Worm (Caenorhabditis elegans) whole organism, midembryonic: Measurements from ENCODE around the gene F36H9.10.

Experiments
- T22C8.4 ChIP-seq: fragments of 200-800 bp; sonication (Bioruptor generic); IDR thresholded peaks from 2 replicates; pipeline ENCODE4 v1.3.6; 2022; ENCODE audit warnings: missing genetic modification characterization, missing compliant biosample characterization
- cog-1 ChIP-seq: sonication (generic microtip); optimal IDR thresholded peaks from 2 replicates; lab custom pipeline; 2016; ENCODE audit warnings: missing genetic modification characterization, missing compliant biosample characterization
- flt-1 ChIP-seq: fragments of 200-800 bp; sonication (Bioruptor generic); IDR thresholded peaks from 2 replicates; pipeline ENCODE4 v1.3.6; 2022; ENCODE audit warnings: missing genetic modification characterization, missing compliant biosample characterization
- klf-2 ChIP-seq: fragments of 200-800 bp; sonication (Bioruptor generic); conservative IDR thresholded peaks from 2 replicates; pipeline ENCODE4 v1.3.6; 2022; ENCODE audit warnings: missing genetic modification reagents, missing genetic modification characterization, missing compliant biosample characterization
- med-1 ChIP-seq: sonication (generic microtip); optimal IDR thresholded peaks from 2 replicates; lab custom pipeline; 2017; ENCODE audit warnings: missing genetic modification characterization, mild to moderate bottlenecking, missing compliant biosample characterization, antibody characterized with exemption, missing genetic modification reagents; ENCODE audit not compliant: insufficient read depth
- ref-1 ChIP-seq: fragments of 200-800 bp; sonication (Bioruptor generic); conservative IDR thresholded peaks from 2 replicates; pipeline ENCODE4 v1.3.6; 2022; ENCODE audit warnings: missing genetic modification reagents, missing genetic modification characterization, missing compliant biosample characterization
- tab-1 ChIP-seq: fragments of 200-800 bp; sonication (Bioruptor generic); IDR thresholded peaks from 2 replicates; pipeline ENCODE4 v1.3.6; 2022; ENCODE audit warnings: missing genetic modification characterization, missing compliant biosample characterization
- ztf-23 ChIP-seq: fragments of 200-800 bp; sonication (Bioruptor generic); IDR thresholded peaks from 2 replicates; pipeline ENCODE4 v1.3.6; 2022; ENCODE audit warnings: missing genetic modification reagents, missing genetic modification characterization, missing compliant biosample characterization
- ztf-29 ChIP-seq: fragments of 200-800 bp; sonication (Bioruptor generic); IDR thresholded peaks from 2 replicates; pipeline ENCODE4 v1.3.6; 2022; ENCODE audit warnings: missing genetic modification reagents, missing genetic modification characterization, missing compliant biosample characterization

DNA sequence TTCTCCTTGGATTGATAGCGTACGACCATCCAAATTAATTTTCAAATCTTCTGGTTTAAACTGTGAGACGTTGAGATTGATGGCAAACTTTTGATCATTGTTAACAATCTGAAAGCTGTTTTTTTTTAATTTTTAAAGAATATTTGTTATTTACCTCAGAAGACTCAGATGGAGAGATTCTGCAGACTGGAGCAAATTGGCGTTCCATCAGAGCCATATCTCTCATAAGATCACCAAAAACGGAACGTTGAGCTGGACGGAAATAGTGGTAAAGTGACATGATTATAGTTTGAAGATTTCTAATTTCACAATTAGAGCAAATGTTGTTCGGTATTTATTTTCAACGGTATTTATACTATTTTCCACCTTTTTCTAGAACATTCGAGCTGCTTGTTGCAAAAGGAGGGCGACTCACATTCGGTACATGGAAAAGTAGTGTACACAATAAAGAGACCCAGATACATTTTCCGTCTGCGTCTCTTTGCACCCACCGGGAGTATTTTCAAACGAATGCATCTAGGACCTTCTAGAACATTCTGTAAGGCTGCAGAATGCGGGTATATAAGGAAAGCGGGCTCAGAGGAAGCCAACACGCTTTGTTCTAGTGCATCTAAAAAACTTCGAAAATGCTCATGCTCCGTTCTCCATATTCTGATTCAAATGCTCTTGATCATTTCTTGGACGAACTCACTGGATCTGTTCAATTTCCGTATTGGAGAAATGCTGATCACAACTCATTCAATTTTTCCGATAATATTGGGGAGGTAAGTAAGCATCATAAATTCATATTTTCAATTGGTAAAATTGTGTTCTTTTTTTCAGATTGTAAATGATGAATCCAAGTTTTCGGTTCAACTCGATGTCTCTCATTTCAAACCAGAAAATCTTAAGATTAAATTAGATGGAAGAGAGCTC lies 6.9 kb downstream of the F36H9.10 start, which contains the start of the genes hsp-16.2 and hsp-16.41:
- TF ChIP-seq med-1 (GFP tag; lab: Kevin White, UChicago) = no peak
- TF ChIP-seq T22C8.4 (GFP tag; lab: Robert Waterston, UW) = no peak
- TF ChIP-seq ztf-23 = 0 out of 2 replicates have a peak, but pooled peaks have one; percentile 26
- TF ChIP-seq flt-1 = no peak
- TF ChIP-seq klf-2 (GFP tag; lab: Robert Waterston, UW) = no peak
- TF ChIP-seq cog-1 (tag; lab: Kevin White, UChicago) = no peak
- no peak for TF ChIP-seq tab-1 (GFP tag; lab: Robert Waterston, UW)
- no peak for TF ChIP-seq ztf-29 (GFP tag; lab: Robert Waterston, UW)
- TF ChIP-seq ref-1 (GFP tag; lab: Robert Waterston, UW) = no peak
